Fruit fly (Drosophila melanogaster) whole organism, prepupa: Measurements from ENCODE around the gene timeout.

ENCODE experiments used
- Blimp-1 ChIP-seq: fragments of 200-800 bp; sonication (Bioruptor generic); optimal IDR thresholded peaks from 3 replicates; lab custom pipeline; 2017; ENCODE audit warnings: missing biosample characterization, missing genetic modification characterization, mild to moderate bottlenecking, moderate library complexity, missing genetic modification reagents
- CG10669 ChIP-seq: fragments of 200-800 bp; sonication (Bioruptor generic); optimal IDR thresholded peaks from 3 replicates; lab custom pipeline; 2018; ENCODE audit warnings: missing biosample characterization, mild to moderate bottlenecking, missing genetic modification characterization, moderate library complexity
- CG11294 ChIP-seq: fragments of 200-800 bp; sonication (Bioruptor generic); IDR thresholded peaks from 2 replicates; pipeline ENCODE4 v1.3.6; 2022; ENCODE audit warnings: missing biosample characterization, missing genetic modification characterization
- CG11902 ChIP-seq: fragments of 200-800 bp; sonication (Bioruptor generic); optimal IDR thresholded peaks from 3 replicates; lab custom pipeline; 2016; ENCODE audit warnings: missing biosample characterization, missing genetic modification characterization
- CG16779 ChIP-seq: fragments of 200-800 bp; sonication (Bioruptor generic); optimal IDR thresholded peaks from 3 replicates; lab custom pipeline; 2017; ENCODE audit warnings: missing biosample characterization, mild to moderate bottlenecking, missing genetic modification characterization
- CG32006 ChIP-seq: fragments of 200-800 bp; sonication (Bioruptor generic); optimal IDR thresholded peaks from 3 replicates; lab custom pipeline; 2017; ENCODE audit warnings: missing biosample characterization, mild to moderate bottlenecking, missing genetic modification characterization
- CG34406 ChIP-seq: fragments of 200-800 bp; sonication (Bioruptor generic); optimal IDR thresholded peaks from 3 replicates; lab custom pipeline; 2016; ENCODE audit warnings: missing biosample characterization, missing genetic modification characterization
- CG3919 ChIP-seq: fragments of 200-800 bp; sonication (Bioruptor generic); optimal IDR thresholded peaks from 3 replicates; lab custom pipeline; 2016; ENCODE audit warnings: missing biosample characterization, missing genetic modification characterization
- CG6163 ChIP-seq: fragments of 200-800 bp; sonication (Bioruptor generic); IDR thresholded peaks from 3 replicates; pipeline ENCODE4 v1.3.6; 2022; ENCODE audit warnings: missing biosample characterization, missing genetic modification characterization
- CG6276 ChIP-seq: fragments of 200-800 bp; sonication (Bioruptor generic); optimal IDR thresholded peaks from 2 replicates; lab custom pipeline; 2017; ENCODE audit warnings: missing biosample characterization, mild to moderate bottlenecking, missing genetic modification characterization
- CG6808 ChIP-seq: fragments of 200-800 bp; sonication (Bioruptor generic); optimal IDR thresholded peaks from 3 replicates; lab custom pipeline; 2017; ENCODE audit warnings: missing biosample characterization, missing genetic modification characterization, mild to moderate bottlenecking, moderate library complexity, missing genetic modification reagents
- CG6854 ChIP-seq: fragments of 200-800 bp; sonication (Bioruptor generic); optimal IDR thresholded peaks from 2 replicates; lab custom pipeline; 2017; ENCODE audit warnings: missing biosample characterization, mild to moderate bottlenecking, missing genetic modification characterization
- CG8119 ChIP-seq: fragments of 200-800 bp; sonication (Bioruptor generic); IDR thresholded peaks from 3 replicates; pipeline ENCODE4 v1.3.6; 2022; ENCODE audit warnings: missing biosample characterization, missing genetic modification characterization
- CG8632 ChIP-seq: fragments of 200-800 bp; sonication (Bioruptor generic); optimal IDR thresholded peaks from 3 replicates; lab custom pipeline; 2016; ENCODE audit warnings: missing biosample characterization, missing genetic modification characterization
- Eip75B ChIP-seq: fragments of 200-800 bp; sonication (Bioruptor generic); optimal IDR thresholded peaks from 3 replicates; lab custom pipeline; 2016; ENCODE audit warnings: missing biosample characterization, missing genetic modification characterization
- Eip78C ChIP-seq: fragments of 200-800 bp; sonication (Bioruptor generic); peaks from one replicate; lab custom pipeline; 2016; ENCODE audit warnings: missing biosample characterization, missing genetic modification characterization
- Eip93F ChIP-seq: fragments of 200-800 bp; sonication (Bioruptor generic); optimal IDR thresholded peaks from 2 replicates; lab custom pipeline; 2016; ENCODE audit warnings: missing biosample characterization, mild to moderate bottlenecking, missing genetic modification characterization
- Ets21C ChIP-seq: fragments of 200-800 bp; sonication (Bioruptor generic); optimal IDR thresholded peaks from 3 replicates; lab custom pipeline; 2016; ENCODE audit warnings: missing biosample characterization, missing genetic modification characterization
- Ets96B ChIP-seq: fragments of 200-800 bp; optimal IDR thresholded peaks from 2 replicates; lab custom pipeline; 2019; ENCODE audit warnings: missing biosample characterization, mild to moderate bottlenecking, missing genetic modification characterization, moderate library complexity
- Gug ChIP-seq: fragments of 200-800 bp; sonication (Bioruptor generic); IDR thresholded peaks from 2 replicates; pipeline ENCODE4 v1.3.6; 2022; ENCODE audit warnings: missing biosample characterization, missing genetic modification characterization
- Hr4 ChIP-seq: fragments of 200-800 bp; sonication (Bioruptor generic); optimal IDR thresholded peaks from 3 replicates; lab custom pipeline; 2016; ENCODE audit warnings: missing biosample characterization, missing genetic modification characterization
- Lpt ChIP-seq: fragments of 200-800 bp; sonication (Bioruptor generic); optimal IDR thresholded peaks from 3 replicates; lab custom pipeline; 2016; ENCODE audit warnings: missing biosample characterization, missing genetic modification characterization
- Sox15 ChIP-seq: fragments of 200-800 bp; sonication (Bioruptor generic); optimal IDR thresholded peaks from 3 replicates; lab custom pipeline; 2016; ENCODE audit warnings: missing biosample characterization, missing genetic modification characterization
- achi ChIP-seq: fragments of 200-800 bp; sonication (Bioruptor generic); optimal IDR thresholded peaks from 3 replicates; lab custom pipeline; 2016; ENCODE audit warnings: missing biosample characterization, missing genetic modification characterization
- acj6 ChIP-seq: fragments of 200-800 bp; sonication (Bioruptor generic); optimal IDR thresholded peaks from 3 replicates; lab custom pipeline; 2016; ENCODE audit warnings: missing biosample characterization, missing genetic modification characterization
- cyc ChIP-seq: fragments of 200-800 bp; sonication (Bioruptor generic); optimal IDR thresholded peaks from 3 replicates; lab custom pipeline; 2016; ENCODE audit warnings: missing biosample characterization, missing genetic modification characterization
- dac ChIP-seq: fragments of 200-800 bp; sonication (Bioruptor generic); optimal IDR thresholded peaks from 2 replicates; lab custom pipeline; 2017; ENCODE audit warnings: missing biosample characterization, mild to moderate bottlenecking, missing genetic modification characterization
- eg ChIP-seq: fragments of 200-800 bp; sonication (Bioruptor generic); IDR thresholded peaks from 3 replicates; pipeline ENCODE4 v1.3.6; 2022; ENCODE audit warnings: missing biosample characterization, missing genetic modification characterization
- esn ChIP-seq: fragments of 200-800 bp; sonication (Bioruptor generic); optimal IDR thresholded peaks from 2 replicates; lab custom pipeline; 2016; ENCODE audit warnings: missing biosample characterization, mild to moderate bottlenecking, missing genetic modification characterization, moderate library complexity
- fd59A ChIP-seq: fragments of 200-800 bp; sonication (Bioruptor generic); optimal IDR thresholded peaks from 2 replicates; lab custom pipeline; 2017; ENCODE audit warnings: missing biosample characterization, mild to moderate bottlenecking, missing genetic modification characterization, missing genetic modification reagents
- fd85E ChIP-seq: fragments of 200-800 bp; sonication (Bioruptor generic); optimal IDR thresholded peaks from 3 replicates; lab custom pipeline; 2016; ENCODE audit warnings: missing biosample characterization, missing genetic modification characterization
- fkh ChIP-seq: fragments of 200-800 bp; sonication (Bioruptor generic); optimal IDR thresholded peaks from 3 replicates; lab custom pipeline; 2017; ENCODE audit warnings: missing biosample characterization, mild to moderate bottlenecking, missing genetic modification characterization, moderate library complexity
- lz ChIP-seq: fragments of 200-800 bp; sonication (Bioruptor generic); optimal IDR thresholded peaks from 3 replicates; lab custom pipeline; 2016; ENCODE audit warnings: missing biosample characterization, missing genetic modification characterization
- net ChIP-seq: fragments of 200-800 bp; sonication (Bioruptor generic); optimal IDR thresholded peaks from 3 replicates; lab custom pipeline; 2016; ENCODE audit warnings: missing biosample characterization, missing genetic modification characterization
- pdm3 ChIP-seq: fragments of 200-800 bp; sonication (Bioruptor generic); optimal IDR thresholded peaks from 3 replicates; lab custom pipeline; 2016; ENCODE audit warnings: missing biosample characterization, missing genetic modification characterization
- ss ChIP-seq, 2 experiments: fragments of 200-800 bp; sonication (Bioruptor generic); optimal IDR thresholded peaks; 2 replicates in 1 of 2; 3 replicates in 1 of 2; lab custom pipeline; 2017 to 2018; ENCODE audit warnings: mild to moderate bottlenecking in 2 of 2, missing biosample characterization in 2 of 2, missing genetic modification characterization in 2 of 2, moderate library complexity in 1 of 2
- topi ChIP-seq: fragments of 200-800 bp; sonication (Bioruptor generic); optimal IDR thresholded peaks from 3 replicates; lab custom pipeline; 2016; ENCODE audit warnings: missing biosample characterization, missing genetic modification characterization

timeout gene

dm6 chr3R:13051298-13051723 lies 37.1 kb upstream of the timeout start, which contains the start of gene CG7966 (continued):
- TF ChIP-seq Hr4 (GFP tag; lab: Kevin White, UChicago), result no peak
- TF ChIP-seq CG3919 (GFP tag; lab: Kevin White, UChicago), result peak; percentile 53
- no peak for TF ChIP-seq achi (GFP tag; lab: Kevin White, UChicago)

DNA sequence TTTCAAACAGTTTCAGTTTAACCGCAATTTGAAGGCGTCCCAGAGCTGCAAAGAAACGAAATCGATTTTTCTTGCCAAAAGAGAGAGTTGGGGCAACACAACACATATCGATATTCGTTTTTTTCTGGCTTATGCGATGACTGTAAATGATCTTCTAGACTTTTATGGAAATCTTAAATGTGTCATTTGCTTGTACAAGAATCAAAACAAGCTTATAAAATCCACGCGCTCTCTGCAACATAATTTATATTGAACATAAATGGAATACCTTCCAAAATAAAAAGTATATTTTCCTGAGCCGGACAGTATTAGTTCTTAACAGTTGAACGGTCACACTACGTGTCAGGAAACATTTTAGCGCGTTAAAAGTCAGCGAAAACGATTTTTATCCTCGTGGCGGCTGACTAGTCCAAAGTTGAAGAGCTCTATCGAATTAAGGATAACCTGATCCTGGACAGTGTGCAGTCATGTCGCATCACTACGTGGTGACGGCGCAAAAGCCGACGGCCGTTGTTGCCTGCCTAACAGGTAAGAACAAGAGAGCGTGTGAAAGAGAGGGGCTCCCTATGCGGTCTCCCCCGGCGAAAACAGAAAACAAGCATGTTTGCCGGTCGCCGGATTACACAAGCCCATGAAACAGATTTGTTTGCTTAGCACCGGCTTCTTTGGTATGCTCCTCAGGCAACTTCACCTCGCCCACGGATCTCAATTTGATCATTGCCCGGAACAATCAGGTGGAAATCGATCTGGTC lies 36.3 kb upstream of the timeout start, which contains the start of gene pic:
pic (plus strand) TSS at position 304 of the 752 bp plus-strand sequence.
- TF ChIP-seq CG10669 (GFP tag; lab: Kevin White, UChicago) (no peak), fkh (GFP tag; lab: Kevin White, UChicago) (peak; percentile 60), CG6276 (GFP tag; lab: Kevin White, UChicago) (peak; percentile 98)
- TF ChIP-seq, all 60 proteins: peak for 2

- TF ChIP-seq esn (GFP tag; lab: Kevin White, UChicago), result no peak
Measured at dm6 chr3R:13056553-13056952, 31.9 kb upstream of the timeout start.

DNA sequence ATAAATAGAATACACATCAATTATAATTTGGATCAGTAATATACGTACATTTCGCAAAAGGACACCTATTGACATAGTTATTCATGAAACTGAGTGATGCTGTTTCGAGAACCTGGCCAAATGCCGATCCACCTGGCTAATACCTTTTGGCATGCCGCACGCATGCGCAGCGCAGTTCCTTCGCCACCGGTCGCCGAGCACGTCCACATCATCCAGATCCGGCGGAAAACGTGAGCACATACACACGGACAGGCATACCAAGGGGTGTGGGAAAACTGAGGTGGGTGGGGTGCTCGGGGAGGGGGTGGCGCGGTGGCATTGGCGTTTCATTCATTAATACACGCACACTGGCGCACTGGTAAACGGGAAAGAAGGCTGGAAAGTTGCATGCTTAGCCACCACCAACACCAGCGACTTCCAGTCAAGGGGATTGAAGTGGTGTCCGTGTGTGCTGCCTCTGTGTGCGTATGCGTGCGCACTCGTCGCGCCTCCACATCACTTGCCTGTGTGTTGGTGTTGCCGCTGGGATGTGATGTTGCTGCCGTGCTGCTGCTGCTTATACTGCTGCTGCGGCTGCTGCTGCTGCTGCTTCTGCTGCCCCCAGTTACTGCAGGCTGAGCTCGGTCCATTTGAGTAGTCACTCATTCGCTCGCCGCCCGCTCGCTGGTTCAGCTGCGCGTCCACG lies 31.2 kb upstream of the timeout start, which contains the start of gene sim:
sim (plus strand) TSS at position 635 of the 685 bp plus-strand sequence.
- TF ChIP-seq achi (GFP tag; lab: Kevin White, UChicago) (no peak), CG11902 (no peak), CG8119 (GFP tag; lab: Robert Waterston, UW) (no peak), CG6808 (GFP tag; lab: Kevin White, UChicago) (no peak), CG3919 (GFP tag; lab: Kevin White, UChicago) (peak; percentile 46), eg (GFP tag; lab: Robert Waterston, UW) (0 out of 3 replicates have a peak, but pooled peaks have one; percentile 28), Ets21C (GFP tag; lab: Kevin White, UChicago) (no peak), ss (GFP tag; optimal IDR thresholded peaks at IDR 0.05; lab: Kevin White, UChicago) (peak in 1 of 2 experiments; percentile 42), Lpt (GFP tag; lab: Kevin White, UChicago) (no peak), Ets96B (tag; lab: Kevin White, UChicago) (no peak)
- TF ChIP-seq, all 60 proteins: peak for 3

dm6 chr3R:13063746-13064592 lies 24.5 kb upstream of the timeout start:
- TF ChIP-seq CG34406 (GFP tag; lab: Kevin White, UChicago) (no peak), lz (no peak), CG3919 (GFP tag; lab: Kevin White, UChicago) (no peak), Hr4 (GFP tag; lab: Kevin White, UChicago) (no peak), fd85E (no peak), fkh (GFP tag; lab: Kevin White, UChicago) (peak; percentile 96), Blimp-1 (GFP tag; lab: Kevin White, UChicago) (no peak), net (GFP tag; lab: Kevin White, UChicago) (no peak), topi (no peak), fd59A (no peak), CG16779 (tag; lab: Kevin White, UChicago) (no peak), CG32006 (GFP tag; lab: Kevin White, UChicago) (peak; percentile 49), ss (GFP tag; optimal IDR thresholded peaks at IDR 0.05; lab: Kevin White, UChicago) (peak; percentile 36 to 54), Gug (no peak), CG10669 (GFP tag; lab: Kevin White, UChicago) (no peak), CG8632 (GFP tag; lab: Kevin White, UChicago) (no peak), acj6 (GFP tag; lab: Kevin White, UChicago) (no peak), CG6163 (GFP tag; lab: Robert Waterston, UW) (peak; percentile 25; the same call in 1 of the 3 replicates), Lpt (GFP tag; lab: Kevin White, UChicago) (no peak), Eip75B (no peak), Eip93F (GFP tag; lab: Kevin White, UChicago) (no peak), CG11294 (GFP tag; lab: Robert Waterston, UW) (no peak), CG8119 (GFP tag; lab: Robert Waterston, UW) (no peak), Eip78C (GFP tag; lab: Kevin White, UChicago) (peak; percentile 48), CG6808 (GFP tag; lab: Kevin White, UChicago) (no peak), cyc (GFP tag; lab: Kevin White, UChicago) (no peak), Sox15 (GFP tag; lab: Kevin White, UChicago) (no peak), CG6854 (no peak), dac (GFP tag; lab: Kevin White, UChicago) (no peak), pdm3 (no peak)
